Fruit fly (Drosophila melanogaster) whole organism, embryonic: ENCODE results near the gene aop.

Experiments
- Blimp-1 ChIP-seq: fragments of 200-800 bp; sonication (Bioruptor generic); optimal IDR thresholded peaks from 3 replicates; lab custom pipeline; 2018; ENCODE audit warnings: missing biosample characterization, missing genetic modification characterization, mild to moderate bottlenecking, moderate library complexity, missing genetic modification reagents
- C15 ChIP-seq: fragments of 200-800 bp; sonication (Bioruptor generic); IDR thresholded peaks from 3 replicates; pipeline ENCODE4 v1.3.6; 2022; ENCODE audit warnings: missing biosample characterization, missing genetic modification characterization
- CG10274 ChIP-seq: fragments of 200-800 bp; sonication (Bioruptor generic); optimal IDR thresholded peaks from 3 replicates; lab custom pipeline; 2017; ENCODE audit warnings: missing biosample characterization, mild to moderate bottlenecking, missing genetic modification characterization
- CG11085 ChIP-seq: fragments of 200-800 bp; sonication (Bioruptor generic); IDR thresholded peaks from 2 replicates; pipeline ENCODE4 v1.3.6; 2022; ENCODE audit warnings: missing biosample characterization, missing genetic modification characterization
- CG11093 ChIP-seq: fragments of 200-800 bp; sonication (Bioruptor generic); IDR thresholded peaks from 3 replicates; pipeline ENCODE4 v1.3.6; 2022; ENCODE audit warnings: missing biosample characterization, missing genetic modification characterization
- CG11504 ChIP-seq: fragments of 200-800 bp; sonication (Bioruptor generic); optimal IDR thresholded peaks from 3 replicates; lab custom pipeline; 2019; ENCODE audit warnings: missing biosample characterization, mild to moderate bottlenecking, missing genetic modification characterization, moderate library complexity
- CG13424 ChIP-seq: fragments of 200-800 bp; sonication (Bioruptor generic); optimal IDR thresholded peaks from 2 replicates; lab custom pipeline; 2019; ENCODE audit warnings: missing biosample characterization, mild to moderate bottlenecking, missing genetic modification characterization, moderate library complexity
- CG17361 ChIP-seq: fragments of 200-800 bp; sonication (Bioruptor generic); IDR thresholded peaks from 3 replicates; pipeline ENCODE4 v1.3.6; 2022; ENCODE audit warnings: missing biosample characterization, missing genetic modification characterization
- CG1792 ChIP-seq: fragments of 200-800 bp; sonication (Bioruptor generic); optimal IDR thresholded peaks from 2 replicates; lab custom pipeline; 2016; ENCODE audit warnings: missing biosample characterization, missing genetic modification characterization
- CG18262 ChIP-seq: fragments of 200-800 bp; optimal IDR thresholded peaks from 3 replicates; lab custom pipeline; 2019; ENCODE audit warnings: missing biosample characterization, mild to moderate bottlenecking, missing genetic modification characterization, moderate library complexity
- CG2202 ChIP-seq: fragments of 200-800 bp; sonication (Bioruptor generic); optimal IDR thresholded peaks from 2 replicates; lab custom pipeline; 2018; ENCODE audit warnings: missing biosample characterization, mild to moderate bottlenecking, missing genetic modification characterization
- CG5953 ChIP-seq: fragments of 200-800 bp; sonication (Bioruptor generic); IDR thresholded peaks from 2 replicates; pipeline ENCODE4 v1.3.6; 2022; ENCODE audit warnings: missing biosample characterization, missing genetic modification characterization
- CG6254 ChIP-seq: fragments of 200-800 bp; sonication (Bioruptor generic); optimal IDR thresholded peaks from 3 replicates; lab custom pipeline; 2017; ENCODE audit warnings: mild to moderate bottlenecking, missing biosample characterization, missing genetic modification reagents, missing genetic modification characterization
- CG6765 ChIP-seq: fragments of 200-800 bp; sonication (Bioruptor generic); optimal IDR thresholded peaks from 3 replicates; lab custom pipeline; 2017; ENCODE audit warnings: missing biosample characterization, mild to moderate bottlenecking, missing genetic modification characterization
- CG8281 ChIP-seq: fragments of 200-800 bp; sonication (Bioruptor generic); optimal IDR thresholded peaks from 2 replicates; lab custom pipeline; 2018; ENCODE audit warnings: missing biosample characterization, mild to moderate bottlenecking, missing genetic modification characterization, moderate library complexity
- CG8478 ChIP-seq: fragments of >200 bp; optimal IDR thresholded peaks from 2 replicates; lab custom pipeline; 2018
- CG9437 ChIP-seq: fragments of 200-800 bp; sonication (Bioruptor generic); optimal IDR thresholded peaks from 2 replicates; lab custom pipeline; 2018; ENCODE audit warnings: missing biosample characterization, mild to moderate bottlenecking, missing genetic modification characterization
- CG9817 ChIP-seq: fragments of 200-800 bp; sonication (Bioruptor generic); optimal IDR thresholded peaks from 2 replicates; lab custom pipeline; 2018; ENCODE audit warnings: missing biosample characterization, mild to moderate bottlenecking, missing genetic modification characterization, moderate library complexity
- CHES-1-like ChIP-seq: fragments of 200-800 bp; sonication (Bioruptor generic); optimal IDR thresholded peaks from 2 replicates; lab custom pipeline; 2016; ENCODE audit warnings: missing biosample characterization, missing genetic modification characterization
- Chrac-16 ChIP-seq: fragments of 200-800 bp; sonication (Bioruptor generic); optimal IDR thresholded peaks from 3 replicates; lab custom pipeline; 2016; ENCODE audit warnings: missing biosample characterization, missing genetic modification characterization
- Drgx ChIP-seq: fragments of 200-800 bp; sonication (Bioruptor generic); IDR thresholded peaks from 2 replicates; pipeline ENCODE4 v1.3.6; 2022; ENCODE audit warnings: missing biosample characterization, missing genetic modification characterization
- H2.0 ChIP-seq: fragments of 200-800 bp; sonication (Bioruptor generic); IDR thresholded peaks from 2 replicates; pipeline ENCODE4 v1.3.6; 2022; ENCODE audit warnings: missing biosample characterization, missing genetic modification characterization
- HLH54F ChIP-seq: fragments of 200-800 bp; sonication (Bioruptor generic); optimal IDR thresholded peaks from 3 replicates; lab custom pipeline; 2016; ENCODE audit warnings: missing biosample characterization, missing genetic modification characterization
- HLHmδ ChIP-seq: fragments of 200-800 bp; sonication (Bioruptor generic); optimal IDR thresholded peaks from 2 replicates; lab custom pipeline; 2018; ENCODE audit warnings: missing biosample characterization, mild to moderate bottlenecking, missing genetic modification characterization, moderate library complexity
- Hsf ChIP-seq: fragments of 200-800 bp; sonication (Bioruptor generic); optimal IDR thresholded peaks from 3 replicates; lab custom pipeline; 2016; ENCODE audit warnings: missing biosample characterization, missing genetic modification characterization
- MESR4 ChIP-seq: fragments of 200-800 bp; sonication (Bioruptor generic); optimal IDR thresholded peaks from 2 replicates; lab custom pipeline; 2018; ENCODE audit warnings: missing biosample characterization, mild to moderate bottlenecking, missing genetic modification characterization, moderate library complexity
- Mad ChIP-seq: fragments of 200-800 bp; sonication (Bioruptor generic); optimal IDR thresholded peaks from 2 replicates; lab custom pipeline; 2016; ENCODE audit warnings: missing biosample characterization, missing genetic modification characterization
- Meics ChIP-seq: fragments of 200-800 bp; sonication (Bioruptor generic); optimal IDR thresholded peaks from 2 replicates; lab custom pipeline; 2017; ENCODE audit warnings: missing biosample characterization, mild to moderate bottlenecking, missing genetic modification characterization
- NK7.1 ChIP-seq: fragments of 200-800 bp; sonication (Bioruptor generic); optimal IDR thresholded peaks from 3 replicates; lab custom pipeline; 2016; ENCODE audit warnings: missing biosample characterization, missing genetic modification characterization
- Sin3A ChIP-seq: fragments of >200 bp; optimal IDR thresholded peaks from 2 replicates; lab custom pipeline; 2018
- Xbp1 ChIP-seq: fragments of 200-800 bp; sonication (Bioruptor generic); optimal IDR thresholded peaks from 3 replicates; lab custom pipeline; 2016; ENCODE audit warnings: missing biosample characterization, mild to moderate bottlenecking, missing genetic modification characterization
- Xrp1 ChIP-seq: fragments of 200-800 bp; sonication (Bioruptor generic); IDR thresholded peaks from 2 replicates; pipeline ENCODE4 v1.3.6; 2022; ENCODE audit warnings: missing biosample characterization, missing genetic modification characterization
- ab ChIP-seq: fragments of 200-800 bp; sonication (Bioruptor generic); optimal IDR thresholded peaks from 2 replicates; lab custom pipeline; 2016; ENCODE audit warnings: missing biosample characterization, missing genetic modification characterization
- al ChIP-seq: fragments of 200-800 bp; sonication (Bioruptor generic); IDR thresholded peaks from 2 replicates; pipeline ENCODE4 v1.3.6; 2022; ENCODE audit warnings: missing biosample characterization, missing genetic modification characterization
- ase ChIP-seq: fragments of 200-800 bp; sonication (Bioruptor generic); IDR thresholded peaks from 3 replicates; pipeline ENCODE4 v1.3.6; 2022; ENCODE audit warnings: missing biosample characterization, missing genetic modification characterization
- crc ChIP-seq: fragments of 200-800 bp; sonication (Bioruptor generic); optimal IDR thresholded peaks from 2 replicates; lab custom pipeline; 2016; ENCODE audit warnings: missing biosample characterization, missing genetic modification characterization
- da ChIP-seq: fragments of 200-800 bp; sonication (Bioruptor generic); optimal IDR thresholded peaks from 2 replicates; lab custom pipeline; 2016; ENCODE audit warnings: missing biosample characterization, missing genetic modification characterization
- disco-r ChIP-seq: fragments of 200-800 bp; sonication (Bioruptor generic); optimal IDR thresholded peaks from 2 replicates; lab custom pipeline; 2016; ENCODE audit warnings: missing biosample characterization, missing genetic modification characterization
- fru ChIP-seq: fragments of >200 bp; optimal IDR thresholded peaks from 2 replicates; lab custom pipeline; 2017
- ftz-f1 ChIP-seq: fragments of 200-800 bp; sonication (Bioruptor generic); optimal IDR thresholded peaks from 2 replicates; lab custom pipeline; 2016; ENCODE audit warnings: missing biosample characterization, missing genetic modification characterization
- jumu ChIP-seq: fragments of 200-800 bp; sonication (Bioruptor generic); optimal IDR thresholded peaks from 3 replicates; lab custom pipeline; 2016; ENCODE audit warnings: missing biosample characterization, missing genetic modification characterization
- klu ChIP-seq: fragments of 200-800 bp; sonication (Bioruptor generic); IDR thresholded peaks from 2 replicates; pipeline ENCODE4 v1.3.6; 2022; ENCODE audit warnings: missing biosample characterization, missing genetic modification characterization
- mam ChIP-seq: fragments of 200-800 bp; sonication (Bioruptor generic); optimal IDR thresholded peaks from 3 replicates; lab custom pipeline; 2016; ENCODE audit warnings: missing biosample characterization, missing genetic modification characterization
- pum ChIP-seq: fragments of 200-800 bp; sonication (Bioruptor generic); optimal IDR thresholded peaks from 2 replicates; lab custom pipeline; 2016; ENCODE audit warnings: missing biosample characterization, missing genetic modification characterization
- sd ChIP-seq: fragments of 200-800 bp; sonication (Bioruptor generic); optimal IDR thresholded peaks from 3 replicates; lab custom pipeline; 2018; ENCODE audit warnings: missing biosample characterization, mild to moderate bottlenecking, missing genetic modification characterization, moderate library complexity
- slou ChIP-seq: fragments of 200-800 bp; sonication (Bioruptor generic); optimal IDR thresholded peaks from 3 replicates; lab custom pipeline; 2016; ENCODE audit warnings: missing biosample characterization, missing genetic modification characterization
- sqz ChIP-seq: fragments of 200-800 bp; sonication (Bioruptor generic); optimal IDR thresholded peaks from 3 replicates; lab custom pipeline; 2018; ENCODE audit warnings: missing biosample characterization, mild to moderate bottlenecking, missing genetic modification characterization
- tap ChIP-seq: fragments of 200-800 bp; optimal IDR thresholded peaks from 3 replicates; lab custom pipeline; 2019; ENCODE audit warnings: missing biosample characterization, mild to moderate bottlenecking, missing genetic modification characterization, moderate library complexity
- tna ChIP-seq: fragments of 200-800 bp; sonication (Bioruptor generic); IDR thresholded peaks from 2 replicates; pipeline ENCODE4 v1.3.6; 2022; ENCODE audit warnings: missing biosample characterization, missing genetic modification characterization; ENCODE audit not compliant: partially characterized antibody
- unc-4 ChIP-seq: fragments of 200-800 bp; sonication (Bioruptor generic); IDR thresholded peaks from 2 replicates; pipeline ENCODE4 v1.3.6; 2022; ENCODE audit warnings: missing biosample characterization, missing genetic modification characterization; ENCODE audit not compliant: partially characterized antibody
- vvl ChIP-seq: fragments of 200-800 bp; sonication (Bioruptor generic); IDR thresholded peaks from 2 replicates; pipeline ENCODE4 v1.3.6; 2022; ENCODE audit warnings: missing biosample characterization, missing genetic modification characterization

aop gene

dm6 chr2L:2130157-2130987 lies 48.2 kb downstream of the aop start, which contains the start of gene Glyp (continued):
- peak; percentile 13 for TF ChIP-seq MESR4 (GFP tag; lab: Kevin White, UChicago)
- TF ChIP-seq tna (GFP tag; lab: Robert Waterston, UW), result no peak
- TF ChIP-seq fru (lab: Kevin White, UChicago), result no peak
- TF ChIP-seq CG2202 (tag; lab: Kevin White, UChicago), result peak; percentile 89
- no peak for TF ChIP-seq disco-r
- peak; percentile 93 for TF ChIP-seq klu (GFP tag; lab: Robert Waterston, UW)
- TF ChIP-seq CG17361, result peak; percentile 98
- peak; percentile 96 for TF ChIP-seq vvl (GFP tag; lab: Robert Waterston, UW)
- TF ChIP-seq unc-4 (GFP tag; lab: Robert Waterston, UW), result peak; percentile 22; the same call in 1 of the 2 replicates
- peak; percentile 97 for TF ChIP-seq Drgx
- peak; percentile 10 for TF ChIP-seq crc (GFP tag; lab: Kevin White, UChicago)
- TF ChIP-seq pum (GFP tag; lab: Kevin White, UChicago), result peak; percentile 59
- TF ChIP-seq HLH54F (GFP tag; lab: Kevin White, UChicago), result peak; percentile 79
- TF ChIP-seq mam, result peak; percentile 69
- TF ChIP-seq ab, result peak; percentile 65
- peak; percentile 89 for TF ChIP-seq slou
- TF ChIP-seq Xbp1, result peak; percentile 96
- peak; percentile 84; the same call in 2 of the 3 replicates for TF ChIP-seq C15 (GFP tag; lab: Robert Waterston, UW)
- peak; percentile 95 for TF ChIP-seq Blimp-1 (GFP tag; lab: Kevin White, UChicago)
- peak; percentile 91 for TF ChIP-seq CG10274 (GFP tag; lab: Kevin White, UChicago)
- peak; percentile 96 for TF ChIP-seq sqz
- peak; percentile 97 for TF ChIP-seq CG11504 (tag; lab: Kevin White, UChicago)
- peak; percentile 97 for TF ChIP-seq CG18262 (tag; lab: Kevin White, UChicago)
- peak; percentile 89 for TF ChIP-seq CG11085 (GFP tag; lab: Robert Waterston, UW)
- peak; percentile 92 for TF ChIP-seq H2.0 (GFP tag; lab: Robert Waterston, UW)
- TF ChIP-seq jumu, result peak; percentile 61
- TF ChIP-seq HLHmδ (GFP tag; lab: Kevin White, UChicago), result peak; percentile 54
- TF ChIP-seq CG8478, result peak; percentile 61
- TF ChIP-seq CG1792 (GFP tag; lab: Kevin White, UChicago), result no peak
- TF ChIP-seq ftz-f1 (GFP tag; lab: Kevin White, UChicago), result peak; percentile 99
- peak; percentile 91 for TF ChIP-seq Hsf (GFP tag; lab: Kevin White, UChicago)
- TF ChIP-seq tap (tag; lab: Kevin White, UChicago), result peak; percentile 95
- no peak for TF ChIP-seq NK7.1 (GFP tag; lab: Kevin White, UChicago)
- peak; percentile 95 for TF ChIP-seq CG9817 (tag; lab: Kevin White, UChicago)
- TF ChIP-seq Xrp1 (GFP tag; lab: Robert Waterston, UW), result peak; percentile 97
- TF ChIP-seq Sin3A (lab: Kevin White, UChicago), result no peak
- TF ChIP-seq Meics, result peak; percentile 99
- peak; percentile 38 for TF ChIP-seq da (GFP tag; lab: Kevin White, UChicago)
- TF ChIP-seq CG11093, result peak; percentile 92
- TF ChIP-seq Mad, result peak; percentile 87
- peak; percentile 85 for TF ChIP-seq CG5953 (GFP tag; lab: Robert Waterston, UW)
- peak; percentile 92 for TF ChIP-seq sd (tag; lab: Kevin White, UChicago)
- TF ChIP-seq ase (GFP tag; lab: Robert Waterston, UW), result peak; percentile 91
- peak; percentile 90 for TF ChIP-seq CG8281 (tag; lab: Kevin White, UChicago)
- TF ChIP-seq Chrac-16 (GFP tag; lab: Kevin White, UChicago), result peak; percentile 94
- peak; percentile 96 for TF ChIP-seq CG6254
- peak; percentile 99 for TF ChIP-seq CG6765
- TF ChIP-seq CG13424, result peak; percentile 98
- peak; percentile 31 for TF ChIP-seq CHES-1-like
- peak; percentile 93 for TF ChIP-seq CG9437 (GFP tag; lab: Kevin White, UChicago)
- TF ChIP-seq al (GFP tag; lab: Robert Waterston, UW), result peak; percentile 94
